Worm (Caenorhabditis elegans) whole organism, mixed stage, embryonic: ENCODE data around the gene clec-123.
A peak's percentile ranks its signal among the peaks of the same experiment; 100 is the strongest.

Experiments used
- M03D4.4 ChIP-seq: sonication (generic microtip); optimal IDR thresholded peaks from 2 replicates; lab custom pipeline; 2017; ENCODE audit warnings: mild to moderate bottlenecking, missing genetic modification characterization, missing compliant biosample characterization
- bed-3 ChIP-seq: fragments of 200-800 bp; sonication (Bioruptor generic); optimal IDR thresholded peaks from 3 replicates; lab custom pipeline; 2018; ENCODE audit warnings: mild to moderate bottlenecking, missing genetic modification characterization, moderate library complexity, missing compliant biosample characterization
- blmp-1 ChIP-seq: fragments of 150-350 bp; optimal IDR thresholded peaks from 2 replicates; lab custom pipeline; 2014; ENCODE audit warnings: missing biosample characterization, missing genetic modification characterization
- ceh-39 ChIP-seq: fragments of 150-350 bp; optimal IDR thresholded peaks from 2 replicates; lab custom pipeline; 2014; ENCODE audit warnings: missing biosample characterization, missing genetic modification characterization
- ceh-43 ChIP-seq: fragments of 200-800 bp; sonication (Bioruptor generic); optimal IDR thresholded peaks from 2 replicates; lab custom pipeline; 2018; ENCODE audit warnings: mild to moderate bottlenecking, missing genetic modification characterization, moderate library complexity, missing compliant biosample characterization
- ceh-83 ChIP-seq: fragments of 200-800 bp; sonication (Bioruptor generic); optimal IDR thresholded peaks from 2 replicates; lab custom pipeline; 2018; ENCODE audit warnings: mild to moderate bottlenecking, missing genetic modification characterization, missing compliant biosample characterization
- ces-1 ChIP-seq: fragments of 150-350 bp; optimal IDR thresholded peaks from 2 replicates; lab custom pipeline; 2014; ENCODE audit warnings: missing biosample characterization, missing genetic modification reagents, missing genetic modification characterization
- cnd-1 ChIP-seq: fragments of 200-800 bp; sonication (Bioruptor generic); optimal IDR thresholded peaks from 2 replicates; lab custom pipeline; 2018; ENCODE audit warnings: mild to moderate bottlenecking, missing genetic modification characterization, missing compliant biosample characterization
- drap-1 ChIP-seq: fragments of 200-800 bp; sonication (Bioruptor generic); optimal IDR thresholded peaks from 3 replicates; lab custom pipeline; 2018; ENCODE audit warnings: mild to moderate bottlenecking, missing genetic modification characterization, missing compliant biosample characterization
- elt-1 ChIP-seq: sonication (generic microtip); optimal IDR thresholded peaks from 2 replicates; lab custom pipeline; 2017; ENCODE audit warnings: missing genetic modification characterization, mild to moderate bottlenecking, missing compliant biosample characterization, antibody characterized with exemption, moderate library complexity, borderline replicate concordance; ENCODE audit not compliant: insufficient read depth
- elt-3 ChIP-seq: fragments of 150-350 bp; optimal IDR thresholded peaks from 2 replicates; lab custom pipeline; 2014; ENCODE audit warnings: missing biosample characterization, missing genetic modification characterization
- flh-1 ChIP-seq: fragments of 200-800 bp; sonication (Bioruptor generic); optimal IDR thresholded peaks from 2 replicates; lab custom pipeline; 2018; ENCODE audit warnings: mild to moderate bottlenecking, missing genetic modification characterization, moderate library complexity, missing compliant biosample characterization
- ham-2 ChIP-seq: fragments of 200-800 bp; sonication (Bioruptor generic); optimal IDR thresholded peaks from 2 replicates; lab custom pipeline; 2018; ENCODE audit warnings: mild to moderate bottlenecking, missing genetic modification characterization, missing compliant biosample characterization
- hlh-1 ChIP-seq: fragments of 150-350 bp; optimal IDR thresholded peaks from 2 replicates; lab custom pipeline; 2014; ENCODE audit warnings: missing biosample characterization, missing genetic modification reagents, missing genetic modification characterization
- lin-13 ChIP-seq: fragments of 150-350 bp; optimal IDR thresholded peaks from 2 replicates; lab custom pipeline; 2014; ENCODE audit warnings: missing biosample characterization, missing genetic modification characterization
- lsy-2 ChIP-seq: fragments of 150-350 bp; optimal IDR thresholded peaks from 2 replicates; lab custom pipeline; 2014; ENCODE audit warnings: missing biosample characterization, missing genetic modification characterization
- mep-1 ChIP-seq: fragments of 150-350 bp; optimal IDR thresholded peaks from 2 replicates; lab custom pipeline; 2017; ENCODE audit warnings: missing biosample characterization, missing genetic modification reagents, missing genetic modification characterization, inconsistent platforms
- nhr-12 ChIP-seq: fragments of 150-350 bp; optimal IDR thresholded peaks from 2 replicates; lab custom pipeline; 2014; ENCODE audit warnings: missing biosample characterization, missing genetic modification characterization
- nhr-237 ChIP-seq: fragments of 150-350 bp; optimal IDR thresholded peaks from 2 replicates; lab custom pipeline; 2014; ENCODE audit warnings: missing biosample characterization, missing genetic modification characterization
- nhr-28 ChIP-seq: fragments of 150-350 bp; optimal IDR thresholded peaks from 2 replicates; lab custom pipeline; 2014; ENCODE audit warnings: missing biosample characterization, missing genetic modification characterization
- nhr-76 ChIP-seq: sonication (generic microtip); optimal IDR thresholded peaks from 2 replicates; lab custom pipeline; 2017; ENCODE audit warnings: missing biosample characterization, missing genetic modification characterization
- sem-2 ChIP-seq: fragments of 200-800 bp; sonication (Bioruptor generic); optimal IDR thresholded peaks from 2 replicates; lab custom pipeline; 2018; ENCODE audit warnings: mild to moderate bottlenecking, missing genetic modification characterization, missing compliant biosample characterization
- snpc-4 ChIP-seq: fragments of 150-350 bp; optimal IDR thresholded peaks from 2 replicates; lab custom pipeline; 2014; ENCODE audit warnings: missing biosample characterization, missing genetic modification characterization
- sptf-1 ChIP-seq: sonication (generic microtip); optimal IDR thresholded peaks from 2 replicates; lab custom pipeline; 2017; ENCODE audit warnings: mild to moderate bottlenecking, missing genetic modification characterization, moderate library complexity, missing compliant biosample characterization
- tbx-8 ChIP-seq: fragments of 200-800 bp; sonication (Bioruptor generic); optimal IDR thresholded peaks from 2 replicates; lab custom pipeline; 2018; ENCODE audit warnings: mild to moderate bottlenecking, missing genetic modification characterization, moderate library complexity, missing compliant biosample characterization
- unc-120 ChIP-seq: sonication (generic microtip); optimal IDR thresholded peaks from 2 replicates; lab custom pipeline; 2017; ENCODE audit warnings: missing genetic modification characterization, missing compliant biosample characterization; ENCODE audit not compliant: poor library complexity, severe bottlenecking
- unc-39 ChIP-seq: fragments of 150-350 bp; optimal IDR thresholded peaks from 2 replicates; lab custom pipeline; 2014; ENCODE audit warnings: missing biosample characterization, missing genetic modification characterization
- unc-62 ChIP-seq: fragments of 150-350 bp; optimal IDR thresholded peaks from 2 replicates; lab custom pipeline; 2014; ENCODE audit warnings: missing biosample characterization, missing genetic modification reagents, missing genetic modification characterization
- zip-8 ChIP-seq: fragments of 150-350 bp; optimal IDR thresholded peaks from 2 replicates; lab custom pipeline; 2014; ENCODE audit warnings: missing biosample characterization, missing genetic modification characterization
- ztf-11 ChIP-seq: fragments of 150-350 bp; optimal IDR thresholded peaks from 2 replicates; lab custom pipeline; 2014; ENCODE audit warnings: missing biosample characterization, missing genetic modification characterization

clec-123 gene

ce11 chrII:3108101-3108500 lies 5.9 kb upstream of the clec-123 start:
- TF ChIP-seq ceh-83 (GFP tag; lab: Kevin White, UChicago) (peak; percentile 43), snpc-4 (tag; lab: Kevin White, UChicago) (no peak)
- TF ChIP-seq, all 35 proteins: peak for 1

- no peak for TF ChIP-seq sem-2 (GFP tag; lab: Kevin White, UChicago)
- TF ChIP-seq drap-1 (GFP tag; lab: Kevin White, UChicago), result no peak
- no peak for TF ChIP-seq mep-1 (tag; lab: Kevin White, UChicago)
- TF ChIP-seq snpc-4 (tag; lab: Kevin White, UChicago), result no peak
- TF ChIP-seq, all 35 proteins: peak for 0
These were observed 4.5 kb upstream of the clec-123 start for ce11 chrII:3109533-3109932.

- TF ChIP-seq blmp-1 (tag; lab: Kevin White, UChicago), result no peak
- no peak for TF ChIP-seq nhr-12
- TF ChIP-seq M03D4.4, result no peak
- TF ChIP-seq elt-1 (tag; lab: Kevin White, UChicago), result no peak
- TF ChIP-seq ces-1 (GFP tag; lab: Kevin White, UChicago), result no peak
- TF ChIP-seq unc-39 (tag; lab: Kevin White, UChicago), result no peak
- TF ChIP-seq nhr-237, result no peak
- no peak for TF ChIP-seq lsy-2 (tag; lab: Kevin White, UChicago)
- no peak for TF ChIP-seq hlh-1 (tag; lab: Kevin White, UChicago)
- no peak for TF ChIP-seq nhr-76
- no peak for TF ChIP-seq nhr-28 (tag; lab: Kevin White, UChicago)
These were observed 3.9 kb upstream of the clec-123 start for ce11 chrII:3110099-3110498.

ce11 chrII:3111147-3111546 lies 2.9 kb upstream of the clec-123 start, which contains the start of gene Y25C1A.13:
TSS of gene Y25C1A.13 (minus strand) at chrII:3111247.
- TF ChIP-seq ztf-11 (no peak), zip-8 (no peak), tbx-8 (GFP tag; lab: Kevin White, UChicago) (no peak), hlh-1 (tag; lab: Kevin White, UChicago) (no peak), sem-2 (GFP tag; lab: Kevin White, UChicago) (no peak), flh-1 (no peak), snpc-4 (tag; lab: Kevin White, UChicago) (no peak), unc-62 (no peak), lin-13 (tag; lab: Kevin White, UChicago) (no peak), sptf-1 (tag; lab: Kevin White, UChicago) (no peak), elt-1 (tag; lab: Kevin White, UChicago) (no peak)

ce11 chrII:3112313-3112712 lies 1.7 kb upstream of the clec-123 start, which contains the start of gene Y25C1A.2:
TSS of gene Y25C1A.2 (plus strand) at chrII:3112613.
- no peak for TF ChIP-seq nhr-12
- TF ChIP-seq ceh-83 (GFP tag; lab: Kevin White, UChicago), result no peak
- no peak for TF ChIP-seq ztf-11
- TF ChIP-seq unc-62, result no peak
- TF ChIP-seq mep-1 (tag; lab: Kevin White, UChicago), result no peak
- no peak for TF ChIP-seq elt-3 (tag; lab: Kevin White, UChicago)
- TF ChIP-seq ceh-39 (tag; lab: Kevin White, UChicago), result no peak

ce11 chrII:3113289-3113688 lies 745 bp upstream of the clec-123 start:
- TF ChIP-seq ces-1 (GFP tag; lab: Kevin White, UChicago) (no peak), cnd-1 (tag; lab: Kevin White, UChicago) (no peak), bed-3 (GFP tag; lab: Kevin White, UChicago) (no peak), elt-1 (tag; lab: Kevin White, UChicago) (no peak), ham-2 (GFP tag; lab: Kevin White, UChicago) (no peak), mep-1 (tag; lab: Kevin White, UChicago) (no peak), ceh-39 (tag; lab: Kevin White, UChicago) (no peak), nhr-12 (no peak), sptf-1 (tag; lab: Kevin White, UChicago) (no peak), elt-3 (tag; lab: Kevin White, UChicago) (no peak)

ce11 chrII:3117471-3117870 lies 3.4 kb downstream of the clec-123 start, which contains the start of gene T10D4.7:
TSS of gene T10D4.7 (plus strand) at chrII:3117771.
- TF ChIP-seq M03D4.4 (no peak), unc-120 (tag; lab: Kevin White, UChicago) (no peak), hlh-1 (tag; lab: Kevin White, UChicago) (no peak), ceh-43 (GFP tag; lab: Kevin White, UChicago) (no peak), snpc-4 (tag; lab: Kevin White, UChicago) (no peak)
